Worm (Caenorhabditis elegans): ENCODE data around the gene srz-78.

The srz-78 gene

ce11 chrIV:3539872-3540271 is 48.3 kb downstream of the srz-78 start, which contains the start of gene B0212.3:
TSS of gene B0212.3 (plus strand) at chrIV:3540172.
- TF ChIP-seq nhr-85 (tag), result no peak
- no peak for TF ChIP-seq pqm-1 (tag; optimal IDR thresholded peaks at IDR 0.05)
- no peak for TF ChIP-seq nhr-237 (tag; optimal IDR thresholded peaks at IDR 0.05)
- TF ChIP-seq Y116A8C.19 (tag; optimal IDR thresholded peaks at IDR 0.05; ENCODE audit: borderline replicate concordance), result no peak
- TF ChIP-seq swsn-7 (tag; optimal IDR thresholded peaks at IDR 0.05), result no peak
- TF ChIP-seq pax-3 (tag; optimal IDR thresholded peaks at IDR 0.05), result no peak
- TF ChIP-seq aly-2 (tag; optimal IDR thresholded peaks at IDR 0.05), result no peak
- TF ChIP-seq lir-3 (tag; optimal IDR thresholded peaks at IDR 0.05; ENCODE audit: poor library complexity), result no peak
- TF ChIP-seq fkh-10 (GFP tag; optimal IDR thresholded peaks at IDR 0.05), result no peak
- no peak for TF ChIP-seq egl-27 (tag; optimal IDR thresholded peaks at IDR 0.05)
- no peak for TF ChIP-seq snu-23 (GFP tag; optimal IDR thresholded peaks at IDR 0.05)
- TF ChIP-seq nhr-90 (tag; optimal IDR thresholded peaks at IDR 0.05; ENCODE audit: poor library complexity), result no peak
- no peak for TF ChIP-seq ces-1 (GFP tag; optimal IDR thresholded peaks at IDR 0.05)
- TF ChIP-seq tlp-1 (tag; optimal IDR thresholded peaks at IDR 0.05), result no peak
- no peak for TF ChIP-seq hlh-4 (tag; optimal IDR thresholded peaks at IDR 0.05)
